Fruit fly (Drosophila melanogaster) whole organism, embryonic: ENCODE results near the gene lobo.

Source experiments
- Atf6 ChIP-seq: fragments of 200-800 bp; sonication (Bioruptor generic); IDR thresholded peaks from 2 replicates; pipeline ENCODE4 v1.3.6; 2022; ENCODE audit warnings: missing biosample characterization, missing genetic modification characterization
- Bdp1 ChIP-seq: fragments of 200-800 bp; sonication (Bioruptor generic); optimal IDR thresholded peaks from 3 replicates; lab custom pipeline; 2016; ENCODE audit warnings: missing biosample characterization, missing genetic modification characterization
- Bteb2 ChIP-seq: fragments of 200-800 bp; sonication (Bioruptor generic); optimal IDR thresholded peaks from 2 replicates; lab custom pipeline; 2016; ENCODE audit warnings: missing biosample characterization, missing genetic modification characterization
- CG10209 ChIP-seq: fragments of 200-800 bp; sonication (Bioruptor generic); optimal IDR thresholded peaks from 3 replicates; lab custom pipeline; 2017; ENCODE audit warnings: missing biosample characterization, mild to moderate bottlenecking, missing genetic modification characterization, missing genetic modification reagents
- CG10366 ChIP-seq: fragments of 200-800 bp; sonication (Bioruptor generic); IDR thresholded peaks from 2 replicates; pipeline ENCODE4 v1.3.6; 2022; ENCODE audit warnings: missing biosample characterization, missing genetic modification characterization
- CG11456 ChIP-seq: fragments of 200-800 bp; sonication (Bioruptor generic); IDR thresholded peaks from 3 replicates; pipeline ENCODE4 v1.3.6; 2022; ENCODE audit warnings: missing biosample characterization, missing genetic modification characterization
- CG11504 ChIP-seq: fragments of 200-800 bp; sonication (Bioruptor generic); optimal IDR thresholded peaks from 3 replicates; lab custom pipeline; 2019; ENCODE audit warnings: missing biosample characterization, mild to moderate bottlenecking, missing genetic modification characterization, moderate library complexity
- CG11695 ChIP-seq: fragments of 200-800 bp; sonication (Bioruptor generic); IDR thresholded peaks from 3 replicates; pipeline ENCODE4 v1.3.6; 2022; ENCODE audit warnings: missing biosample characterization, missing genetic modification characterization
- CG14441 ChIP-seq: fragments of 200-800 bp; sonication (Bioruptor generic); IDR thresholded peaks from 2 replicates; pipeline ENCODE4 v1.3.6; 2022; ENCODE audit warnings: missing biosample characterization, missing genetic modification characterization
- CG15011 ChIP-seq: fragments of 200-800 bp; sonication (Bioruptor generic); optimal IDR thresholded peaks from 3 replicates; lab custom pipeline; 2018; ENCODE audit warnings: missing biosample characterization, mild to moderate bottlenecking, missing genetic modification characterization
- CG1832 ChIP-seq: fragments of 200-800 bp; sonication (Bioruptor generic); optimal IDR thresholded peaks from 2 replicates; lab custom pipeline; 2017; ENCODE audit warnings: missing biosample characterization, mild to moderate bottlenecking, missing genetic modification characterization, inconsistent platforms
- CG31388 ChIP-seq: fragments of 200-800 bp; sonication (Bioruptor generic); optimal IDR thresholded peaks from 2 replicates; lab custom pipeline; 2016; ENCODE audit warnings: missing biosample characterization, missing genetic modification characterization
- CG34224 ChIP-seq: fragments of 200-800 bp; sonication (Bioruptor generic); IDR thresholded peaks from 3 replicates; pipeline ENCODE4 v1.3.6; 2022; ENCODE audit warnings: missing biosample characterization, missing genetic modification characterization; ENCODE audit not compliant: partially characterized antibody
- CG34376 ChIP-seq: fragments of 200-800 bp; sonication (Bioruptor generic); optimal IDR thresholded peaks from 2 replicates; lab custom pipeline; 2018; ENCODE audit warnings: missing biosample characterization, mild to moderate bottlenecking, missing genetic modification characterization
- CG3838 ChIP-seq: fragments of 200-800 bp; sonication (Bioruptor generic); optimal IDR thresholded peaks from 3 replicates; lab custom pipeline; 2016; ENCODE audit warnings: missing biosample characterization, missing genetic modification characterization
- CG43689 ChIP-seq: fragments of 200-800 bp; sonication (Bioruptor generic); IDR thresholded peaks from 2 replicates; pipeline ENCODE4 v1.3.6; 2022; ENCODE audit warnings: missing biosample characterization, missing genetic modification characterization
- CG7987 ChIP-seq: fragments of 200-800 bp; sonication (Bioruptor generic); optimal IDR thresholded peaks from 2 replicates; lab custom pipeline; 2018; ENCODE audit warnings: missing biosample characterization, mild to moderate bottlenecking, missing genetic modification characterization, moderate library complexity
- CG9797 ChIP-seq: fragments of 200-800 bp; sonication (Bioruptor generic); optimal IDR thresholded peaks from 3 replicates; lab custom pipeline; 2018; ENCODE audit warnings: missing biosample characterization, mild to moderate bottlenecking, missing genetic modification characterization
- CrebB ChIP-seq: fragments of 200-800 bp; sonication (Bioruptor generic); optimal IDR thresholded peaks from 3 replicates; lab custom pipeline; 2018; ENCODE audit warnings: missing biosample characterization, mild to moderate bottlenecking, missing genetic modification characterization
- D ChIP-seq, 2 experiments: fragments of 200-800 bp in 1 of 2; fragments of >200 bp in 1 of 2; sonication (Bioruptor generic) in 1 of 2; optimal IDR thresholded peaks; 2 replicates in 1 of 2; 3 replicates in 1 of 2; lab custom pipeline; 2017; ENCODE audit warnings: mild to moderate bottlenecking in 1 of 2, missing biosample characterization in 1 of 2, missing genetic modification characterization in 1 of 2, missing genetic modification reagents in 1 of 2
- D19A ChIP-seq: fragments of 200-800 bp; optimal IDR thresholded peaks from 3 replicates; lab custom pipeline; 2019; ENCODE audit warnings: missing biosample characterization, mild to moderate bottlenecking, missing genetic modification characterization, moderate library complexity
- Dbx ChIP-seq: fragments of 200-800 bp; sonication (Bioruptor generic); IDR thresholded peaks from 3 replicates; pipeline ENCODE4 v1.3.6; 2022; ENCODE audit warnings: missing biosample characterization, missing genetic modification characterization
- Deaf1 ChIP-seq: fragments of 200-800 bp; optimal IDR thresholded peaks from 3 replicates; lab custom pipeline; 2019; ENCODE audit warnings: missing biosample characterization, mild to moderate bottlenecking, missing genetic modification characterization, moderate library complexity
- Dfd ChIP-seq, 2 experiments: fragments of >200 bp; optimal IDR thresholded peaks; 2 replicates each; lab custom pipeline; 2017; ENCODE audit warnings: missing biosample characterization in 2 of 2, missing genetic modification characterization in 2 of 2
- Ets65A ChIP-seq: fragments of 200-800 bp; sonication (Bioruptor generic); peaks from one replicate; lab custom pipeline; 2016; ENCODE audit warnings: missing biosample characterization, missing genetic modification characterization
- Max ChIP-seq: fragments of 200-800 bp; sonication (Bioruptor generic); optimal IDR thresholded peaks from 2 replicates; lab custom pipeline; 2016; ENCODE audit warnings: missing biosample characterization, mild to moderate bottlenecking, missing genetic modification characterization
- NFAT ChIP-seq: fragments of 200-800 bp; sonication (Bioruptor generic); IDR thresholded peaks from 2 replicates; pipeline ENCODE4 v1.3.6; 2022; ENCODE audit warnings: missing biosample characterization, missing genetic modification characterization
- Nf-YA ChIP-seq: fragments of 200-800 bp; sonication (Bioruptor generic); IDR thresholded peaks from 2 replicates; pipeline ENCODE4 v1.3.6; 2022; ENCODE audit warnings: missing biosample characterization, missing genetic modification characterization
- Pdp1 ChIP-seq, 2 experiments: fragments of 200-800 bp; sonication (Bioruptor generic); optimal IDR thresholded peaks; 3 replicates each; lab custom pipeline; 2016; ENCODE audit warnings: missing biosample characterization in 2 of 2, missing genetic modification characterization in 2 of 2, mild to moderate bottlenecking in 1 of 2, moderate library complexity in 1 of 2
- YL-1 ChIP-seq: fragments of 200-800 bp; sonication (Bioruptor generic); optimal IDR thresholded peaks from 3 replicates; lab custom pipeline; 2017; ENCODE audit warnings: missing biosample characterization, mild to moderate bottlenecking, missing genetic modification characterization
- corto ChIP-seq: fragments of 200-800 bp; sonication (Bioruptor generic); optimal IDR thresholded peaks from 2 replicates; lab custom pipeline; 2016; ENCODE audit warnings: missing biosample characterization, mild to moderate bottlenecking, missing genetic modification characterization, moderate library complexity
- da ChIP-seq: fragments of 200-800 bp; sonication (Bioruptor generic); optimal IDR thresholded peaks from 2 replicates; lab custom pipeline; 2016; ENCODE audit warnings: missing biosample characterization, missing genetic modification characterization
- esg ChIP-seq: fragments of 200-800 bp; sonication (Bioruptor generic); conservative IDR thresholded peaks from 2 replicates; pipeline ENCODE4 v1.3.6; 2022; ENCODE audit warnings: missing biosample characterization, missing genetic modification characterization
- gem ChIP-seq: fragments of 200-800 bp; sonication (Bioruptor generic); optimal IDR thresholded peaks from 2 replicates; lab custom pipeline; 2019; ENCODE audit warnings: missing biosample characterization, mild to moderate bottlenecking, missing genetic modification characterization, moderate library complexity
- gsb ChIP-seq: fragments of 200-800 bp; sonication (Bioruptor generic); IDR thresholded peaks from 2 replicates; pipeline ENCODE4 v1.3.6; 2022; ENCODE audit warnings: missing biosample characterization, missing genetic modification characterization
- h ChIP-seq: fragments of >200 bp; optimal IDR thresholded peaks from 2 replicates; lab custom pipeline; 2017
- her ChIP-seq: fragments of 200-800 bp; sonication (Bioruptor generic); optimal IDR thresholded peaks from 2 replicates; lab custom pipeline; 2016; ENCODE audit warnings: missing biosample characterization, missing genetic modification characterization
- hkb ChIP-seq, 2 experiments: fragments of 200-800 bp in 1 of 2; fragments of >200 bp in 1 of 2; sonication (Bioruptor generic) in 1 of 2; IDR thresholded peaks in 1 of 2; optimal IDR thresholded peaks in 1 of 2; 2 replicates each; pipeline versions ENCODE4 v1.3.6 to Lab custom; 2017 to 2022; ENCODE audit warnings: missing biosample characterization in 1 of 2, missing genetic modification characterization in 1 of 2
- lbe ChIP-seq: fragments of 200-800 bp; sonication (Bioruptor generic); optimal IDR thresholded peaks from 2 replicates; lab custom pipeline; 2016; ENCODE audit warnings: missing biosample characterization, mild to moderate bottlenecking, missing genetic modification characterization
- lilli ChIP-seq: fragments of 200-800 bp; sonication (Bioruptor generic); optimal IDR thresholded peaks from 3 replicates; lab custom pipeline; 2016; ENCODE audit warnings: missing biosample characterization, missing genetic modification characterization
- lola ChIP-seq, 3 experiments: fragments of >200 bp in 2 of 3; fragments of 200-800 bp in 1 of 3; sonication (Bioruptor generic) in 1 of 3; optimal IDR thresholded peaks; 2 replicates each; lab custom pipeline; 2017 to 2019; ENCODE audit warnings: missing biosample characterization in 3 of 3, missing genetic modification characterization in 3 of 3, mild to moderate bottlenecking in 1 of 3, moderate library complexity in 1 of 3
- otp ChIP-seq: fragments of 200-800 bp; sonication (Bioruptor generic); IDR thresholded peaks from 3 replicates; pipeline ENCODE4, ENCODE4 v1.3.6; 2022; ENCODE audit warnings: missing biosample characterization, missing genetic modification characterization
- prd ChIP-seq, 3 experiments: fragments of >200 bp in 2 of 3; fragments of 200-800 bp in 1 of 3; sonication (Bioruptor generic) in 1 of 3; optimal IDR thresholded peaks in 2 of 3; IDR thresholded peaks in 1 of 3; 2 replicates in 2 of 3; 3 replicates in 1 of 3; pipeline versions ENCODE4 v1.3.6 to Lab custom; 2017 to 2022; ENCODE audit warnings: missing biosample characterization in 1 of 3, missing genetic modification characterization in 1 of 3
- psq ChIP-seq: fragments of 200-800 bp; sonication (Bioruptor generic); optimal IDR thresholded peaks from 2 replicates; lab custom pipeline; 2017; ENCODE audit warnings: missing biosample characterization, missing genetic modification characterization
- pum ChIP-seq: fragments of 200-800 bp; sonication (Bioruptor generic); optimal IDR thresholded peaks from 2 replicates; lab custom pipeline; 2016; ENCODE audit warnings: missing biosample characterization, missing genetic modification characterization
- usp ChIP-seq: fragments of >200 bp; optimal IDR thresholded peaks from 2 replicates; lab custom pipeline; 2017; ENCODE audit warnings: missing biosample characterization, missing genetic modification characterization
- vnd ChIP-seq: fragments of 200-800 bp; sonication (Bioruptor generic); IDR thresholded peaks from 3 replicates; pipeline ENCODE4 v1.3.6; 2022; ENCODE audit warnings: missing biosample characterization, missing genetic modification characterization; ENCODE audit not compliant: partially characterized antibody
- vvl ChIP-seq: fragments of 200-800 bp; sonication (Bioruptor generic); IDR thresholded peaks from 2 replicates; pipeline ENCODE4 v1.3.6; 2022; ENCODE audit warnings: missing biosample characterization, missing genetic modification characterization

Gene lobo

DNA sequence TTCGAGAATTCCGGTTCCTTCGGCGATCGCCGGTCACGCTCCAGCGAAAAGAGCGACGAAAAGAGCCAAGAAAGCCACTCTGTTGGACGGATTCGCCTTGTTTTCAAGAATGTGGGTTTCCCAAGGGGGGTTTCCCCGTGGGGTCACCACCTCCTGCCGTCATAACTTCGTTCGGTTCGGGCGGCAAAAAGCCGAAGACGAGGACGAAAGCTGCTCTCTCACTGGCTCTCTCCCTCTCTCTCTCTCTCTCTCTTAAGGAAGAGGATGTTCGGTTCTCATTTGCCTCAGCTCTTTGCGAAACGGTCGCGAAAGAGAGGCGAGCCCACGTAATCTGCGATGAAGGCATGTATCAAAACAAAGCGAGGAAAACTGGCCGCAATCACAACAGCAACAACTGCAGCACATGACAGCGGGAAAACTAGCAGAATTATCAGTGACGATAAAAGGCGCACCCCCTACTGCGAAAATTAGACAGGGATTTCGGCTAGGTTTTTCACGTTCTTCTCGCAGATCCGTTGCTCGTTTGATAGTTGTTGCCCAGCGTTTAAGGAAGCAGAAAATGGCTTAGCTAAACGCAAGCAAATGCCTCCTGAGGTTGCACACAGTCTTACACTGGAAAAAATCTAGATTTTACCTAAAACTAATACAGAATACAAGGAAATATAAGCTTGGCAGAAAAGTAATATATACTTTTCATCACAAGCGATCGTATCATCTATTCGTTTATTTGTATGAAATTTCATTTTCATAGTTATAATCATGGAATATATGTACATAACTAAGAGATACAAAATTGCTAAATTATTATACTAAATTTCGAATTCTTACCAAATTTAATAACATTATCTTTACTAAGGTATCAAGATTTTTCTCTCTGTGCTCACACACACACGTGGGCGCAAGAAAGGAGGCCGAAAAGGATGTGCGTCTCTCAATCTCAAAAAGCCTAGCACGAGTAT lies 9.8 kb downstream of the lobo start, which contains the start of gene dan (continued):
- TF ChIP-seq CG10366 (GFP tag; lab: Robert Waterston, UW) = no peak
- no peak for TF ChIP-seq CG43689 (GFP tag; lab: Robert Waterston, UW)
- TF ChIP-seq CG3838 (GFP tag; lab: Kevin White, UChicago) = no peak
- no peak for TF ChIP-seq CG11456 (GFP tag; lab: Robert Waterston, UW)
- TF ChIP-seq gsb (GFP tag; lab: Robert Waterston, UW) = no peak
- TF ChIP-seq h = no peak
- TF ChIP-seq Dbx (GFP tag; lab: Robert Waterston, UW) = no peak
- TF ChIP-seq vvl (GFP tag; lab: Robert Waterston, UW) = no peak
- TF ChIP-seq YL-1 (GFP tag; lab: Kevin White, UChicago) = no peak
- TF ChIP-seq NFAT (GFP tag; lab: Robert Waterston, UW) = no peak
- no peak for TF ChIP-seq CG34376 (GFP tag; lab: Kevin White, UChicago)
- no peak for TF ChIP-seq usp (GFP tag; lab: Kevin White, UChicago)
- no peak for TF ChIP-seq CrebB
- TF ChIP-seq hkb (optimal IDR thresholded peaks at IDR 0.05; lab: Kevin White, UChicago) = no peak
- TF ChIP-seq hkb (GFP tag; IDR thresholded peaks at IDR 0.05; lab: Robert Waterston, UW) = no peak
- no peak for TF ChIP-seq corto
- peak in 1 of 3 experiments; percentile 73 for TF ChIP-seq lola (GFP tag; optimal IDR thresholded peaks at IDR 0.05; lab: Kevin White, UChicago)
- no peak for TF ChIP-seq vnd (GFP tag; lab: Robert Waterston, UW)
- 0 out of 2 replicates have a peak, but pooled peaks have one; percentile 26 for TF ChIP-seq esg (GFP tag; lab: Robert Waterston, UW)
- peak; percentile 82 for TF ChIP-seq gem (tag; lab: Kevin White, UChicago)
- TF ChIP-seq pum (GFP tag; lab: Kevin White, UChicago) = no peak
- TF ChIP-seq lbe (GFP tag; lab: Kevin White, UChicago) = no peak
- TF ChIP-seq Max (GFP tag; lab: Kevin White, UChicago) = no peak
- TF ChIP-seq Ets65A (GFP tag; lab: Kevin White, UChicago) = peak; percentile 86
- no peak for TF ChIP-seq CG14441 (GFP tag; lab: Robert Waterston, UW)
- peak; percentile 11 for TF ChIP-seq CG1832
- 0 out of 3 replicates have a peak, but pooled peaks have one; percentile 45 for TF ChIP-seq CG11695
- no peak for TF ChIP-seq CG34224
- TF ChIP-seq da (GFP tag; lab: Kevin White, UChicago) = no peak
- no peak for TF ChIP-seq otp
- peak; percentile 64 for TF ChIP-seq CG11504
- no peak for TF ChIP-seq lilli
- no peak for TF ChIP-seq Dfd (GFP tag; optimal IDR thresholded peaks at IDR 0.05; lab: Kevin White, UChicago)
- TF ChIP-seq psq (GFP tag; lab: Kevin White, UChicago) = no peak
- TF ChIP-seq D (optimal IDR thresholded peaks at IDR 0.05; lab: Kevin White, UChicago) = no peak
- peak; percentile 9 for TF ChIP-seq D (GFP tag; optimal IDR thresholded peaks at IDR 0.05; lab: Kevin White, UChicago)
- TF ChIP-seq D19A = peak; percentile 39
- peak; percentile 92 for TF ChIP-seq Deaf1 (tag; lab: Kevin White, UChicago)
- TF ChIP-seq Nf-YA (GFP tag; lab: Robert Waterston, UW) = no peak
- TF ChIP-seq prd (optimal IDR thresholded peaks at IDR 0.05; lab: Kevin White, UChicago) = no peak
- TF ChIP-seq prd (GFP tag; IDR thresholded peaks at IDR 0.05; lab: Robert Waterston, UW) = peak; percentile 83
- TF ChIP-seq CG10209 (GFP tag; lab: Kevin White, UChicago) = peak; percentile 47
- TF ChIP-seq CG7987 (GFP tag; lab: Kevin White, UChicago) = no peak
- no peak for TF ChIP-seq CG15011 (GFP tag; lab: Kevin White, UChicago)
- TF ChIP-seq Pdp1 (GFP tag; optimal IDR thresholded peaks at IDR 0.05; lab: Kevin White, UChicago) = peak in 1 of 2 experiments; percentile 5
- TF ChIP-seq CG9797 (GFP tag; lab: Kevin White, UChicago) = no peak
- TF ChIP-seq Atf6 (GFP tag; lab: Robert Waterston, UW) = no peak
- no peak for TF ChIP-seq CG31388 (GFP tag; lab: Kevin White, UChicago)
- no peak for TF ChIP-seq her (GFP tag; lab: Kevin White, UChicago)
- TF ChIP-seq Bdp1 (GFP tag; lab: Kevin White, UChicago) = no peak
- no peak for TF ChIP-seq Bteb2
